Worm (Caenorhabditis elegans): ENCODE results near the gene sra-28.
A peak's percentile ranks its signal among the peaks of the same experiment; 100 is the strongest.

sra-28 gene

DNA sequence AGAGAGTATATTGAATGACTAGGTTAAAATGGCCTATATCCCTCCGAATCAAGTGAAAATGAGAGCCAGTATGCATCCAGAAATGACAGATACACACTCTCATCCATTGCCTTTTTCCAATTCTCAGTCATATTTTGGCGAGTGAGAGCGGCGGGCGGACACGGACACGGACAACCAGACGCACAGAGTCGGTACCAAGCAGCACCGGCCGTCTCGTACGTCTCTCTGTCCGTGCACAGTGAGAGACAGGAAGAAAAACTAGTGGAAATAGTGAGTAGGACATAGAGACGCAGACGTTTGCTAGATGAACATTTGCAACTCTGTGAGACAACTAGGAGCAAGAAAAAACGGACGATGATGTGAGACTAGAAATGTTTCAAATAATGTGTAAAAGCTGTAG lies 10.3 kb downstream of the sra-28 start:
- TF ChIP-seq ama-1 (optimal IDR thresholded peaks at IDR 0.05) (no peak), pha-2 (tag; optimal IDR thresholded peaks at IDR 0.05) (no peak), hlh-30 (tag; optimal IDR thresholded peaks at IDR 0.05; ENCODE audit: insufficient read depth) (no peak), tbx-2 (tag; optimal IDR thresholded peaks at IDR 0.05) (peak; percentile 25), sdc-2 (tag; optimal IDR thresholded peaks at IDR 0.05) (no peak), pros-1 (tag; optimal IDR thresholded peaks at IDR 0.05) (no peak), rnt-1 (tag; optimal IDR thresholded peaks at IDR 0.05) (no peak), ref-2 (tag; optimal IDR thresholded peaks at IDR 0.05) (peak; percentile 27), che-1 (tag; optimal IDR thresholded peaks at IDR 0.05) (no peak), unc-55 (GFP tag; optimal IDR thresholded peaks at IDR 0.05) (peak; percentile 55), ceh-14 (tag; optimal IDR thresholded peaks at IDR 0.05) (peak; percentile 8), mec-3 (tag; optimal IDR thresholded peaks at IDR 0.05; ENCODE audit: borderline replicate concordance) (no peak)

DNA sequence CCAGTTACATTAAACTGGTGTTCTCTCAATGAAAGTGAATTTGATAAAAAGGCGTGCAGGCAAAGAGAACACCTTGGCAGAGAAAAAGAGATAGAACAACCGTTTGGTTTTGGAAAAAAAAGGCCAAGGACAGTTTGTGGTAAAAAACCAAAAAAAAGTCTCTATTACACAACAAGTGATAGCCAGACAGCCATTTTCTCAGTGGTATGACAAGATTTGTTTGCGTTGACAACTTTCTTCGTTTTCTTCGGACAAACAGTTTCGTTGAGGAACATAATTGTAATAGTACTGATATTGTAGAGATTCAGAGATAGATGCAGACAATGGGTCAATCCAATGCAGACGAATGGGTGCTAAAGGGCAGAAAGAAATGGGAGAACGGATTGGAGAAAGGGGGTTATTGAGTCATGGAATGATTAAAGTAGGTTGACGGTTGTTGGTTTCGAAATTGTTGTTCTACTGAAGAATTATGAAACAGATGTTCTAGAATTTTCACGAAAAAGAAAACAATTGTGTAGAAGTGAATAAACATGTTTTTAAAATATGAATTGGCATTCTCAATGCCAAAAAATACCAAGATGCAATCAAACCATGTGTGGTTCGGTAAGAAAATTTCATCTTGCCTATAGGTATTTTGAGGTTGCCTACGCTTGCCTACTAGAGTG lies 11.2 kb downstream of the sra-28 start:
- no peak for TF ChIP-seq fkh-10 (GFP tag; optimal IDR thresholded peaks at IDR 0.05)
- TF ChIP-seq ceh-24 (tag; optimal IDR thresholded peaks at IDR 0.05): no peak
- no peak for TF ChIP-seq ceh-6 (GFP tag; optimal IDR thresholded peaks at IDR 0.05)
- no peak for TF ChIP-seq ceh-34 (tag; optimal IDR thresholded peaks at IDR 0.05)
- TF ChIP-seq pha-2 (tag; optimal IDR thresholded peaks at IDR 0.05): no peak
- no peak for TF ChIP-seq ceh-19 (GFP tag; optimal IDR thresholded peaks at IDR 0.05)
- TF ChIP-seq sox-4 (tag; optimal IDR thresholded peaks at IDR 0.05): no peak
- TF ChIP-seq pros-1 (tag; optimal IDR thresholded peaks at IDR 0.05): no peak
- no peak for TF ChIP-seq K02D7.2 (tag; optimal IDR thresholded peaks at IDR 0.05)
- no peak for TF ChIP-seq pha-4 (tag; optimal IDR thresholded peaks at IDR 0.05)
- TF ChIP-seq pag-3 (tag; optimal IDR thresholded peaks at IDR 0.05; ENCODE audit: borderline replicate concordance): no peak
- TF ChIP-seq pat-9 (tag; optimal IDR thresholded peaks at IDR 0.05): no peak
- no peak for TF ChIP-seq fax-1 (tag; optimal IDR thresholded peaks at IDR 0.05)
- TF ChIP-seq T23F11.4 (GFP tag; optimal IDR thresholded peaks at IDR 0.05): no peak
- TF ChIP-seq sox-2 (GFP tag; IDR thresholded peaks at IDR 0.05): no peak
- no peak for TF ChIP-seq ets-4 (tag; optimal IDR thresholded peaks at IDR 0.05)
- TF ChIP-seq gmeb-2 (tag; optimal IDR thresholded peaks at IDR 0.05): no peak
- no peak for TF ChIP-seq pax-1 (tag; optimal IDR thresholded peaks at IDR 0.05)
- no peak for TF ChIP-seq hlh-15 (tag; optimal IDR thresholded peaks at IDR 0.05)

DNA sequence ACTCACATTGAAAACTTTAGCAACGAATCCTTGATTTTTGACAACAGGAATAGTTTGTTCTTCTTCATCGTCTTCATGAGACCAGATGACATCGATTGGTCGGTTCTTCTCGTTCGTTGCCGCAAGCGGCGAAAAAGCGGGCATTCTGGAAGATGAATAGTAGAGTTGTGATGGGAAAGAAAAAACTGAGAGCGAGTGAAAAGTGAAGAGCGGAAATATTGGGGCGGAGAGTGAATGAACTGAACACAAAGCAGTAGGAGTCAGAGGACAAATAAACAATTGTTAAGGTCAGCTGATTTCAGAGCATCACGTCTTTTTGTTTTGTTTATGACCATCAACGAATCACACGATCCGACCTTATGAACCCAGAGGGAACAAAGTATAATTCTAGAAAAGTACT lies 12.3 kb downstream of the sra-28 start, which contains the start of gene F18C5.10:
Gene F18C5.10 (minus strand): TSS at position 145 of the 400 bp plus-strand sequence.
- TF ChIP-seq F13H6.1 (tag; optimal IDR thresholded peaks at IDR 0.05): no peak
- no peak for TF ChIP-seq ref-2 (tag; optimal IDR thresholded peaks at IDR 0.05)
- TF ChIP-seq hlh-13 (GFP tag; optimal IDR thresholded peaks at IDR 0.05): no peak
- no peak for TF ChIP-seq Y22D7AL.16 (tag; optimal IDR thresholded peaks at IDR 0.05)
- TF ChIP-seq unc-86 (tag; optimal IDR thresholded peaks at IDR 0.05): no peak
- no peak for TF ChIP-seq pha-2 (tag; optimal IDR thresholded peaks at IDR 0.05)
- TF ChIP-seq K09A11.1 (tag; optimal IDR thresholded peaks at IDR 0.05; ENCODE audit: insufficient read depth): no peak
- TF ChIP-seq unc-3 (GFP tag; conservative IDR thresholded peaks at IDR 0.05): no peak
- TF ChIP-seq unc-3 (tag; optimal IDR thresholded peaks at IDR 0.05): no peak
- no peak for TF ChIP-seq pat-9 (tag; optimal IDR thresholded peaks at IDR 0.05)
- no peak for TF ChIP-seq madf-2 (tag; optimal IDR thresholded peaks at IDR 0.05)
- no peak for TF ChIP-seq lim-6 (tag; optimal IDR thresholded peaks at IDR 0.05)
- no peak for TF ChIP-seq che-1 (tag; optimal IDR thresholded peaks at IDR 0.05)
- no peak for TF ChIP-seq T23F11.4 (GFP tag; optimal IDR thresholded peaks at IDR 0.05)
- no peak for TF ChIP-seq hlh-15 (tag; optimal IDR thresholded peaks at IDR 0.05)
- no peak for TF ChIP-seq nfya-1 (tag; optimal IDR thresholded peaks at IDR 0.05)
- no peak for TF ChIP-seq pag-3 (tag; optimal IDR thresholded peaks at IDR 0.05; ENCODE audit: borderline replicate concordance)
- no peak for TF ChIP-seq C38D4.7 (GFP tag; optimal IDR thresholded peaks at IDR 0.05)
- TF ChIP-seq rnt-1 (tag; optimal IDR thresholded peaks at IDR 0.05): no peak
- TF ChIP-seq ets-4 (tag; optimal IDR thresholded peaks at IDR 0.05): no peak
- TF ChIP-seq sox-2 (GFP tag; IDR thresholded peaks at IDR 0.05): no peak
